Worm (Caenorhabditis elegans) whole organism, late embryonic: ENCODE measurements around the gene F56C3.10.

Source experiments
- C38D4.7 ChIP-seq: fragments of 200-800 bp; sonication (Bioruptor generic); optimal IDR thresholded peaks from 2 replicates; lab custom pipeline; 2018; ENCODE audit warnings: mild to moderate bottlenecking, missing genetic modification characterization, moderate library complexity, missing compliant biosample characterization
- ama-1 ChIP-seq: fragments of 150-350 bp; optimal IDR thresholded peaks from 2 replicates; lab custom pipeline; 2014
- ceh-30 ChIP-seq: fragments of 150-350 bp; optimal IDR thresholded peaks from 2 replicates; lab custom pipeline; 2014; ENCODE audit warnings: missing biosample characterization, missing genetic modification characterization
- ceh-9 ChIP-seq: sonication (generic microtip); optimal IDR thresholded peaks from 2 replicates; lab custom pipeline; 2016; ENCODE audit warnings: mild to moderate bottlenecking, missing genetic modification characterization, inconsistent platforms, missing compliant biosample characterization
- ets-4 ChIP-seq: sonication (generic microtip); optimal IDR thresholded peaks from 2 replicates; lab custom pipeline; 2016; ENCODE audit warnings: missing genetic modification characterization, missing compliant biosample characterization
- fax-1 ChIP-seq: sonication (generic microtip); optimal IDR thresholded peaks from 2 replicates; lab custom pipeline; 2016; ENCODE audit warnings: missing genotype, missing genetic modification characterization, missing compliant biosample characterization
- nhr-11 ChIP-seq: fragments of 150-350 bp; optimal IDR thresholded peaks from 2 replicates; lab custom pipeline; 2014; ENCODE audit warnings: missing biosample characterization, missing genetic modification characterization
- npax-4 ChIP-seq: sonication (generic microtip); optimal IDR thresholded peaks from 2 replicates; lab custom pipeline; 2016; ENCODE audit warnings: missing genetic modification characterization, missing compliant biosample characterization
- pax-1 ChIP-seq: fragments of 150-350 bp; optimal IDR thresholded peaks from 2 replicates; lab custom pipeline; 2014; ENCODE audit warnings: missing biosample characterization, missing genetic modification characterization
- pqm-1 ChIP-seq: sonication (generic microtip); optimal IDR thresholded peaks from 2 replicates; lab custom pipeline; 2016; ENCODE audit warnings: missing genetic modification characterization, missing compliant biosample characterization

DNA sequence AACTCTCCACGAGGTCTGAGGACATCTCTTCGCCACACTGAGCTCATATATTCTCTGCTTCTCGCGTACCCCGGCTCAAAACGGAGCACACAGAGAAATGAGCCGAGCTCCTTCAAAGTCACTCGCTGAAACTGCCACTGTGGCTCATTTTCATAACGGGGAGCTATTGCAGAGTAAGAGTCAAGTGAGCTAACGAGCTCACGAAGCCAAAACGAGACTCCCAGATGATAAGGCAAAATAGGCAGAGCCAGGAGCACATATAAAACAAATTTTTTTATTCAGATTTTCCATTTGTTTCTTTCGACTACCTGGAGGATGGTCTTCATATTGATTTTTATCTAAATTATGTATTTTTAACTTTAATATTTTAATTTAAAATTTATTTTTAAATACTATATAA is 43.0 kb upstream of the F56C3.10 start, which contains the start of gene F19G12.3:
- TF ChIP-seq ceh-30 (no peak), pqm-1 (tag; lab: Kevin White, UChicago) (no peak), ceh-9 (no peak), fax-1 (tag; lab: Kevin White, UChicago) (no peak), ama-1 (lab: Kevin White, UChicago) (no peak), C38D4.7 (no peak), pax-1 (tag; lab: Kevin White, UChicago) (no peak), ets-4 (tag; lab: Kevin White, UChicago) (no peak), npax-4 (tag; lab: Kevin White, UChicago) (no peak), nhr-11 (tag; lab: Kevin White, UChicago) (no peak)
